Fruit fly (Drosophila melanogaster) whole organism, wandering third instar larva: Measurements from ENCODE around the gene Ugalt.

ENCODE experiments used
- Abd-B ChIP-seq: fragments of >200 bp; optimal IDR thresholded peaks from 2 replicates; lab custom pipeline; 2017; ENCODE audit warnings: missing biosample characterization, missing genetic modification characterization
- CG32264 ChIP-seq: fragments of 200-800 bp; sonication (Bioruptor generic); optimal IDR thresholded peaks from 2 replicates; lab custom pipeline; 2016; ENCODE audit warnings: missing biosample characterization, missing genetic modification characterization
- CG9705 ChIP-seq: fragments of 200-800 bp; sonication (Bioruptor generic); optimal IDR thresholded peaks from 2 replicates; lab custom pipeline; 2018; ENCODE audit warnings: missing biosample characterization, mild to moderate bottlenecking, missing genetic modification characterization
- CrebA ChIP-seq: fragments of 200-800 bp; sonication (Bioruptor generic); optimal IDR thresholded peaks from 2 replicates; lab custom pipeline; 2016; ENCODE audit warnings: missing biosample characterization, mild to moderate bottlenecking, missing genetic modification characterization, borderline replicate concordance
- Dif ChIP-seq: fragments of 200-275, 200-300 bp; sonication (Bioruptor generic); optimal IDR thresholded peaks from 2 replicates; lab custom pipeline; 2018; ENCODE audit warnings: missing biosample characterization, missing genetic modification characterization; ENCODE audit not compliant: partially characterized antibody
- GATAd ChIP-seq: sonication (Bioruptor generic); optimal IDR thresholded peaks from 2 replicates; lab custom pipeline; 2016; ENCODE audit warnings: missing biosample characterization, missing genetic modification characterization
- HLH106 ChIP-seq: fragments of 200-800 bp; optimal IDR thresholded peaks from 3 replicates; lab custom pipeline; 2019; ENCODE audit warnings: missing biosample characterization, mild to moderate bottlenecking, missing genetic modification characterization, moderate library complexity
- Hnf4 ChIP-seq: fragments of 200-800 bp; sonication (Bioruptor generic); optimal IDR thresholded peaks from 2 replicates; lab custom pipeline; 2016; ENCODE audit warnings: missing biosample characterization, mild to moderate bottlenecking, missing genetic modification characterization
- Hr78 ChIP-seq: fragments of >200 bp; optimal IDR thresholded peaks from 2 replicates; lab custom pipeline; 2017; ENCODE audit warnings: missing biosample characterization, missing genetic modification characterization
- Hr83 ChIP-seq: fragments of 200-300 bp; sonication (Bioruptor generic); optimal IDR thresholded peaks from 2 replicates; lab custom pipeline; 2016; ENCODE audit warnings: missing biosample characterization, mild to moderate bottlenecking, missing genetic modification characterization, moderate library complexity; ENCODE audit not compliant: poor library complexity, severe bottlenecking
- Jra ChIP-seq: sonication (Bioruptor generic); optimal IDR thresholded peaks from 2 replicates; lab custom pipeline; 2016; ENCODE audit warnings: missing biosample characterization, missing genetic modification characterization
- Myc ChIP-seq: fragments of >200 bp; optimal IDR thresholded peaks from 2 replicates; lab custom pipeline; 2017
- N ChIP-seq: fragments of >200 bp; optimal IDR thresholded peaks from 2 replicates; lab custom pipeline; 2018; ENCODE audit warnings: missing biosample characterization, missing external identifiers, missing genetic modification characterization
- OdsH ChIP-seq: fragments of 200-800 bp; sonication (Bioruptor generic); optimal IDR thresholded peaks from 2 replicates; lab custom pipeline; 2016; ENCODE audit warnings: missing biosample characterization, mild to moderate bottlenecking, missing genetic modification characterization
- Rel ChIP-seq, 2 experiments: fragments of 200-800 bp; sonication (Bioruptor generic) in 1 of 2; optimal IDR thresholded peaks; 2 replicates in 1 of 2; 3 replicates in 1 of 2; lab custom pipeline; 2016 to 2019; ENCODE audit warnings: mild to moderate bottlenecking in 2 of 2, missing biosample characterization in 2 of 2, missing genetic modification characterization in 2 of 2, moderate library complexity in 1 of 2
- Sp1 ChIP-seq: fragments of 200-800 bp; sonication (Bioruptor generic); optimal IDR thresholded peaks from 3 replicates; lab custom pipeline; 2019; ENCODE audit warnings: missing biosample characterization, mild to moderate bottlenecking, missing genetic modification characterization, moderate library complexity
- br ChIP-seq: fragments of 200-800 bp; sonication (Bioruptor generic); optimal IDR thresholded peaks from 2 replicates; lab custom pipeline; 2016; ENCODE audit warnings: missing biosample characterization, missing genetic modification characterization
- brk ChIP-seq: fragments of 200-800 bp; sonication (Bioruptor generic); optimal IDR thresholded peaks from 2 replicates; lab custom pipeline; 2016; ENCODE audit warnings: missing biosample characterization, mild to moderate bottlenecking, missing genetic modification characterization
- dsf ChIP-seq: sonication (Bioruptor generic); optimal IDR thresholded peaks from 2 replicates; lab custom pipeline; 2016; ENCODE audit warnings: missing biosample characterization, missing genetic modification characterization, borderline replicate concordance
- ey ChIP-seq: fragments of 200-800 bp; sonication (Bioruptor generic); optimal IDR thresholded peaks from 2 replicates; lab custom pipeline; 2016; ENCODE audit warnings: missing biosample characterization, missing genetic modification characterization
- foxo ChIP-seq, 2 experiments: fragments of 200-800 bp; sonication (Bioruptor generic); optimal IDR thresholded peaks; 2 replicates in 1 of 2; 3 replicates in 1 of 2; lab custom pipeline; 2016 to 2017; ENCODE audit warnings: missing biosample characterization in 2 of 2, missing genetic modification characterization in 2 of 2
- fru ChIP-seq: fragments of 200-800 bp; sonication (Bioruptor generic); optimal IDR thresholded peaks from 3 replicates; lab custom pipeline; 2016; ENCODE audit warnings: missing biosample characterization, mild to moderate bottlenecking, missing genetic modification characterization
- h ChIP-seq: fragments of 200-800 bp; sonication (Bioruptor generic); optimal IDR thresholded peaks from 3 replicates; lab custom pipeline; 2016; ENCODE audit warnings: missing biosample characterization, mild to moderate bottlenecking, missing genetic modification characterization
- jim ChIP-seq: fragments of 175-275, 200-325 bp; sonication (Bioruptor generic); optimal IDR thresholded peaks from 2 replicates; lab custom pipeline; 2016; ENCODE audit warnings: missing biosample characterization, mild to moderate bottlenecking, missing genetic modification characterization
- pan ChIP-seq: fragments of >200 bp; optimal IDR thresholded peaks from 2 replicates; lab custom pipeline; 2017
- sv ChIP-seq: fragments of 200-800 bp; sonication (Bioruptor generic); optimal IDR thresholded peaks from 3 replicates; lab custom pipeline; 2016; ENCODE audit warnings: missing biosample characterization, missing genetic modification characterization
- usp ChIP-seq: fragments of >200 bp; optimal IDR thresholded peaks from 2 replicates; lab custom pipeline; 2017; ENCODE audit warnings: missing biosample characterization, missing genetic modification characterization
- woc ChIP-seq: sonication (Bioruptor generic); optimal IDR thresholded peaks from 2 replicates; lab custom pipeline; 2016; ENCODE audit warnings: missing biosample characterization, mild to moderate bottlenecking, missing genetic modification characterization

Gene Ugalt

dm6 chrX:2693786-2694185 is 9.9 kb downstream of the Ugalt start, which contains the start of gene dyw:
Gene dyw, minus strand, starts transcription at chrX:2693886.
- TF ChIP-seq CG9705 (GFP tag; lab: Kevin White, UChicago) (no peak), Jra (GFP tag; lab: Kevin White, UChicago) (no peak), Hr78 (GFP tag; lab: Kevin White, UChicago) (no peak), ey (GFP tag; lab: Kevin White, UChicago) (no peak), br (GFP tag; lab: Kevin White, UChicago) (no peak), Rel (GFP tag; optimal IDR thresholded peaks at IDR 0.05; lab: Kevin White, UChicago) (no peak), Rel (tag; optimal IDR thresholded peaks at IDR 0.05; lab: Kevin White, UChicago) (no peak), usp (GFP tag; lab: Kevin White, UChicago) (no peak)

- TF ChIP-seq pan (lab: Kevin White, UChicago) (no peak), HLH106 (tag; lab: Kevin White, UChicago) (no peak), Abd-B (GFP tag; lab: Kevin White, UChicago) (no peak), h (GFP tag; lab: Kevin White, UChicago) (no peak), GATAd (GFP tag; lab: Kevin White, UChicago) (no peak), Rel (GFP tag; optimal IDR thresholded peaks at IDR 0.05; lab: Kevin White, UChicago) (no peak), Rel (tag; optimal IDR thresholded peaks at IDR 0.05; lab: Kevin White, UChicago) (no peak), CG9705 (GFP tag; lab: Kevin White, UChicago) (no peak), fru (GFP tag; lab: Kevin White, UChicago) (no peak), sv (GFP tag; lab: Kevin White, UChicago) (no peak), OdsH (no peak), CrebA (GFP tag; lab: Kevin White, UChicago) (no peak), Dif (GFP tag; lab: Kevin White, UChicago) (no peak), dsf (GFP tag; lab: Kevin White, UChicago) (no peak), foxo (GFP tag; optimal IDR thresholded peaks at IDR 0.05; lab: Kevin White, UChicago) (no peak), N (GFP tag; lab: Kevin White, UChicago) (no peak), Sp1 (GFP tag; lab: Kevin White, UChicago) (no peak), CG32264 (GFP tag; lab: Kevin White, UChicago) (no peak), woc (GFP tag; lab: Kevin White, UChicago) (no peak), brk (GFP tag; lab: Kevin White, UChicago) (no peak)
These were observed 13.3 kb downstream of the Ugalt start for dm6 chrX:2690376-2690775.

DNA sequence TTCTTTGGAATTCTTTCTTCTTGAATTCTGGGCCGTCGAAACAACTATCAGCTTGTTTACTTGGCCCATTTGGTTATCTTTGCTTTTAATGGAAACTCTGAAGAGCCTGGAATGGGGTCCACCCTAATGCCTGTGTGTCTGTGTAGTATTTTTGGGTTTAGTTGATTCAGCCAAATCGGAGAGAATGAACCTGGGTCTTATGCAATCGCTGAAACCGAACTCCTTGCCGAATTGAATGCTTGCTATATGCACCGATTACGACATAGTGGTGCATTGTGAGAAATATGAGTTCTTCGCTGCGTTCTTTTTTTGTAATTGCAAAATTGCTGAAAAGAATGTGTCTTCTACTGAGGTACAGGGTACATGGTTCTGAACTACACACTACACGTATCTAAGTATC is 16.7 kb downstream of the Ugalt start:
- no peak for TF ChIP-seq jim (GFP tag; lab: Kevin White, UChicago)
- no peak for TF ChIP-seq HLH106 (tag; lab: Kevin White, UChicago)
- TF ChIP-seq N (GFP tag; lab: Kevin White, UChicago) = no peak
- TF ChIP-seq pan (lab: Kevin White, UChicago) = no peak

DNA sequence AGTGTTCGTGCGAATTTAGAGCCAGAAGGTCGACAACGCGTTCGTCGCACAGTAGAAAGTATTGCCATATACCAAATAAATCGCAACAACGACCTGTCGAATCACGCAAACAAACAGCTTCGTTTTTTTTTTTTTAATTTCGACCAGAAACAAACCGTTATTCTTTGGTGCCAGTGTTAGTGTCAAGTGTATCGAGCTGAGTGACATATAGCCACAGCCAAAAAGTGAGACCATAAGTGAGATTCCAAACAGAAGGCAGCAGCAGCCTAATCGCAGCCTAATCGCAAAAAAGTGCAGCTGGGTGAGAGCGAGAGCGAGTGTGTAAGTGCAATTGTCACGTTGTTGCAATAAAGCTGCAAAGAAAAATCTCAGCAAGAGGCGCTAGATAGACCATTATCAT is 18.1 kb downstream of the Ugalt start, which contains the start of gene per:
Gene per, plus strand, starts transcription at position 1 of the 400 bp plus-strand sequence.
- TF ChIP-seq pan (lab: Kevin White, UChicago) (no peak), fru (GFP tag; lab: Kevin White, UChicago) (no peak)

dm6 chrX:2685022-2685421 is 18.6 kb downstream of the Ugalt start:
- no peak for TF ChIP-seq brk (GFP tag; lab: Kevin White, UChicago)
- TF ChIP-seq Hr83 (GFP tag; lab: Kevin White, UChicago) = no peak
- TF ChIP-seq Myc (lab: Kevin White, UChicago) = no peak
- TF ChIP-seq h (GFP tag; lab: Kevin White, UChicago) = no peak
- no peak for TF ChIP-seq pan (lab: Kevin White, UChicago)
- TF ChIP-seq Rel (GFP tag; optimal IDR thresholded peaks at IDR 0.05; lab: Kevin White, UChicago) = no peak
- TF ChIP-seq Rel (tag; optimal IDR thresholded peaks at IDR 0.05; lab: Kevin White, UChicago) = peak; percentile 55

- TF ChIP-seq HLH106 (tag; lab: Kevin White, UChicago) (no peak), N (GFP tag; lab: Kevin White, UChicago) (no peak), brk (GFP tag; lab: Kevin White, UChicago) (no peak), Hnf4 (GFP tag; lab: Kevin White, UChicago) (no peak), Rel (GFP tag; optimal IDR thresholded peaks at IDR 0.05; lab: Kevin White, UChicago) (no peak), Rel (tag; optimal IDR thresholded peaks at IDR 0.05; lab: Kevin White, UChicago) (peak; percentile 54), Abd-B (GFP tag; lab: Kevin White, UChicago) (no peak)
These were observed 19.2 kb downstream of the Ugalt start for dm6 chrX:2684442-2684841.
